Worm (Caenorhabditis elegans): ENCODE data around the gene mrps-2.
A peak's percentile ranks its signal among the peaks of the same experiment; 100 is the strongest.

The mrps-2 gene

DNA sequence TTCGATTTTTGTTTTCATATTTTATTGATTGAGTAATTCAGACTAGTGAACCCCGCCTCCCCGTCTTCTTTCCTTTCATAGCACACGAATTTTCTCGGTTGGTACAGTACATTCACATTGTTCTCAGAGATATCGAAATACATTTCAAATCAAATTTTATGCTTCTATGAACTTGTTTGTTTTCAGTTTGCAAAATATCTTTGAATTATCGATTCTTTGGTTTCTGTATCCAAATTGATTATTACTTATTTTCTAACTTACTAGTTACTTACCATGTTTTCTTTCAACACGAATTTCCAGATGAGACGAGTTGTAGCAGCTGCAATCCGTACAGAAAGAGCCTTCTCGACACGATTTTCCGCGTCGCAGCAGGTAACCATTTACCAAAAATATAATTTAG lies at the start of gene mrps-2:
TSS of gene mrps-2 (plus strand) at position 301 of the 400 bp plus-strand sequence.
- TF ChIP-seq him-1 (tag; optimal IDR thresholded peaks at IDR 0.05) (no peak), dao-5 (tag; optimal IDR thresholded peaks at IDR 0.05) (no peak), W03F9.2 (tag; optimal IDR thresholded peaks at IDR 0.05) (no peak)

DNA sequence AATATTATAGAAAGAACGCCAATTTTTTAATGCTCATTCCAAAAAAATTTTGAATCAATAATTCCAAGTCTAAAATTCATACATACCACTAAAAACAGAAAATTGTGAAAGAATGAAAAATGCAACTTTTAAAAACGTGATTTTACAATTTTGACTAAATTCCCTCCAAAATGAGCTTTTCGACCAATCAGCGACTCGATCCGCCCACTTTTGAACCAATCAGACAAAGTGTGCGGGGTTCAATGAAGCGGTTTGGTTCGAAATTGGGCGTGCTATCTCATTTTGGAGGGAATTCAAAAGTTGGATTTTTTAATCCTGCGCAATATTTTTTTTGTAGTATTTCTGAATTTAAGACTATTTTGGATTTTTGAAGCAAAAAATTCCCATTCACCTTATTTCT lies 48.2 kb upstream of the mrps-2 start:
- TF ChIP-seq W03F9.2 (tag; optimal IDR thresholded peaks at IDR 0.05) (no peak), him-1 (tag; optimal IDR thresholded peaks at IDR 0.05) (no peak)

DNA sequence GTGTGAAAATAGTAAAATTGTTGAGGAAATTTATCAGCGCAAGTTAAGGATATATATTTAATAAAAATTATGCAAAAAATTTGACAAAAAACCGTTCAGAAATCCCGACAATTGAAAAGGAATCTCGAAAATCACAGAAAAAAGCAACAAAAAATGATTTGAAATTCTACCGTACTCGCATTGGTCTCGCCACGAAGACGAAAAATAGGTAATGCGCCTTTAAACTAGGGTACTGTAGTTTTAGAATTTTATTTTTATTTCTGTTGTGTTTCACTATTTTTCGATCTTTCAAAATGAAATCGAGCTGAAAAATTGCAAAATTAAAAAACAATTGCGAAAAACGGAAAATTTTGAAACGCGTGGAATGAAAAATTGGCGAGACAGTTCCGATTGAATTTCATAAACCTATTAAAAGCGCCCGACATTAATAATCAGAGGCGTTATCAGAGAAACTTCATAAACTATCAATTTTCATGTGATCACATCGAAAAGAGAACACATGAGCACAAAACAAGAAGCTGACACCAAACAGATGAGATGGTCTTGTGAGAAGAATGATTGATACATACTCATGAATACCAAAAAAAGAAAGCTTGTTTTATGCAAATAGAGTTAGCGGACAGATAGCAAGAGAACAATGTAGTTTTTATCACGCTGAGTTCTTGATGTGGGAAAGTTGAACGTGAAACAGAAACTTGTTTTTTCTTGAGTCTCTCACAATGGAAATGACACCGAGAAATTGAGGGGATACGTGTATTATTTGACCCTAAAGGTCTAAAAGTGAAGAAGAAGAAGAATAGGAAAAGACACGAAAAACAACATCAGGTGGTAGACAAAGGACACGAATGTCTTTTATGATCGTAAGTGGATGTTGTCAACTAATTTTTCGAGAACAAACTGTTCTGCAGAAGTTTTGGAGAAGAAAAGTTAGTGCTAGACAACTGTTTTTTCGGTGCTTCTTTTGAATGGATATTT lies 40.4 kb upstream of the mrps-2 start:
- TF ChIP-seq him-1 (tag; optimal IDR thresholded peaks at IDR 0.05), result no peak
- no peak for TF ChIP-seq dao-5 (tag; optimal IDR thresholded peaks at IDR 0.05)
- TF ChIP-seq W03F9.2 (tag; optimal IDR thresholded peaks at IDR 0.05), result no peak

DNA sequence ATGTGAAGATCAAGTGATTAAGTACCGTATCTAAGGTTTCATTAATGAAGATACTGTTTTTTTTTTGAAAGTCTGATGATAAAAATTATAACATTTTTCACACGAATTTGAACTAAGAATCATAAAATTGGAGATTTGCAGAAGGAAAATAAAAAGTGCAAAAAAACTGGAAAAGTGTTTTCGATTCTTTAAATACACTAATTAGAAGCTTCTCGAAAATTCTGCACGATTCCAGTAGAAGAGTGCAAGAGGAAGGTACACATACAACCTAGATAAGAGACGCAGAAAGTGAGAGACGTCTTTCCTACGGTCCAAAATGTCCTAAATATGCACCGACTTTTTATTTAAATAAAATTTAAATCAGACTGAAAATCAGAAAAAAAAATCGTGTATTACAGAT lies 39.3 kb upstream of the mrps-2 start:
- TF ChIP-seq W03F9.2 (tag; optimal IDR thresholded peaks at IDR 0.05) (no peak), him-1 (tag; optimal IDR thresholded peaks at IDR 0.05) (no peak), dao-5 (tag; optimal IDR thresholded peaks at IDR 0.05) (no peak)

DNA sequence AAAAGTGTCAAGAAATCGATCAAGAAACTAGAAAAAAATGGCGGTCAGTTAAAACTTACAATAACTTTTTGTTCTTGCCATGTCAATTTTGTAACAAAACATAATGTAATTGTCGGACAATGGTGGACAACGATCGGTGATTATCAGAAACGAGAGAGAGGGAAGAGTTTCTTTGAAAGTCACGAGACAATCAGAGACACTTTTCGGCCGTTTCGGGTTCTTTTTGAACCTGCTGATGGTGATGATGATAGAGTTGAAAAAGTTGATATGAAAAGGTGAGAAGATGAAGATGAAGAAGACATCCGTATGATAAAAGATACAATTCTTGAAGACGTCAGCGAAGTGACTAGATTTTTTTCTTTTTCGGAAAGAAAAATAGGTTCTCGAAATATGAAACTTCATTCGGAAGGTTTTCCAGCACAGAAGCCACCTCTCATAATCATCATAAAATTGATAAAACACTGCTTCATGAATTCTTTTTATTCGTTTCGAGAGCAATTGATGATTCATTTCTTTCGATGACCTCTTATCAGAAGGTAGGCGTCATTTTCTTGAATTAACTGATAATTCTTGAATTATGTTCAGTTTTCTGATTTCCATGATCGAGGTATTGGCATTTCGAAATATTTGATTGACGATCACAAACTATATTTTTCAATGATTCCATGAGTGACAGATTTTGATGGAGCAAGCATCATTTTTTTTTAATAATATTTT lies 38.6 kb upstream of the mrps-2 start:
- TF ChIP-seq him-1 (tag; optimal IDR thresholded peaks at IDR 0.05), result no peak
- no peak for TF ChIP-seq dao-5 (tag; optimal IDR thresholded peaks at IDR 0.05)
- TF ChIP-seq W03F9.2 (tag; optimal IDR thresholded peaks at IDR 0.05), result no peak

DNA sequence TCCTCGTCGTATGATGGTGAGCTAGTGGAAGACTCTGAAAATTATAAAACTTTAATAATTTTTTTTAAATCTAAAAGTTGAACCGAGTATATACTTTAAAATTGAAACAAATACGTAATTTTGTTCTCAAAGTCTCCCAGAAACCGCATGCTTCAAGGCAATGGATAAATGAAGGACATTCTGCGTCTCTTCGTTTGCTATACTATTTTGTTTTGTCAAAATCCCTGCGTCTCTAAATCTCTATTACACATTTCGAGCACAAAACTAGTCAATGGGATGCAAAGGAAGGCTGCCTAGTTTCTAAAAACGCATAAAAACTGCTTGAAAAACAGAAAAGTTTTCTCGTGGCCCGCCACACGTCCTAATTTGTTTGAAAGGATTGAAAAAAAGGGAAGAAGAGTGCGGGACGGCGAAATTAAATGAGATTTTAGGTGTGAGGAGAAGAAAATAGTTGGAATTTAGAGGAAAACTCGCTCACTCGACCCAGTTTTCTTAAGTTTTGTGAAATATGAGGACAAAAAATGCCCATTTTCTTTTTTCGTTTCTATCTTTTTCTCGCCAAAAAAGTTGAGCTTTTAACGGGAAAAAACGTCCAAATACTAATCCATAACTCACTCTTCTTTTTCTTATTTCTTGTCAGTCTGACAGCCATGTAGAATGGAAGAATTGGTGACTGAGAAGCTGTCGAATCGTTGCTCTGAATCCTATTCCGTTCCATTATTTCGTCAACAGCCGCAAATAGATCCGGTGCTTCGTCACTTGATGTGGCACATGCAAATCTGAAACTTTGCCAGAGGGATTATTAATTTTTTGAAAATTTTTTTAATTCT lies 36.7 kb upstream of the mrps-2 start:
- no peak for TF ChIP-seq W03F9.2 (tag; optimal IDR thresholded peaks at IDR 0.05)
- TF ChIP-seq dao-5 (tag; optimal IDR thresholded peaks at IDR 0.05), result no peak
- no peak for TF ChIP-seq him-1 (tag; optimal IDR thresholded peaks at IDR 0.05)

DNA sequence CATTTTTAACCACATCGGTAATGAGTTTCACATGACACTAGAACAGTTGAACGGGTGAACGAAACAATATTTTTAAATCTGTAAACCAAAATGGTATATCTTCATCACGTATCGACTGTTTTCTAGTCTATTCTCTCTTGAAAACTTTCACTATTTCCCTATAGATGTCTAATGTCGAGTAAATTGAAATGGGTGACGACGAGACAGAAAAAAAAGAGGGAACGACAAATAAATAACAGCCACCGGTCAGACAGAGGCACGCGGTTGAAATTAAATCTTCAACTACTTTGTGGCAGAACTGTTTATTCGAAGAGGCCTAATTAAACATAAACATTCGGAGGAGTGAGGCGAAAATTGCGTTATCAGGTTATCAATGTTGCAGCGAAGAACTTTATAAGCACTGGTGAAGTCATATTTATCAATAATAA lies 31.1 kb upstream of the mrps-2 start:
- TF ChIP-seq dao-5 (tag; optimal IDR thresholded peaks at IDR 0.05) (no peak), him-1 (tag; optimal IDR thresholded peaks at IDR 0.05) (no peak), W03F9.2 (tag; optimal IDR thresholded peaks at IDR 0.05) (no peak)

DNA sequence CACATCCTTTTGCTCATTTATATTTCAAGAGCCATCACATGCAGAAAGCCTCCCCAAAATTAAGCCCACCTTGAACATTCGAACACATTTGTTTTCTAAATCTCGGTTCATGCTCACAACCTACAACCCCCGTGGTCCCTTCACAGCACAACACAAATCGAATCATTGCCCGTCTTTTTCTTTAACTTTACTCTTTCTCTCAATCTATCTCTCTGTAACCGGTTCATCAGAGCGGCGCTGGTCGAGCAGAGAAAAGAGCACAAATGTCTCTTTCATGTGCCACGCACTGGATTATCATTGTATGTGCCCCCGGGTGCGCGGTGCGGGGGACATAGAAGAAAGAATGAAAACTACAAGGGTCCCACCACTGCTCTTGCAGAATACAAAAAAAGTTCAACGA lies 30.2 kb upstream of the mrps-2 start:
- TF ChIP-seq dao-5 (tag; optimal IDR thresholded peaks at IDR 0.05) (no peak), W03F9.2 (tag; optimal IDR thresholded peaks at IDR 0.05) (no peak)

DNA sequence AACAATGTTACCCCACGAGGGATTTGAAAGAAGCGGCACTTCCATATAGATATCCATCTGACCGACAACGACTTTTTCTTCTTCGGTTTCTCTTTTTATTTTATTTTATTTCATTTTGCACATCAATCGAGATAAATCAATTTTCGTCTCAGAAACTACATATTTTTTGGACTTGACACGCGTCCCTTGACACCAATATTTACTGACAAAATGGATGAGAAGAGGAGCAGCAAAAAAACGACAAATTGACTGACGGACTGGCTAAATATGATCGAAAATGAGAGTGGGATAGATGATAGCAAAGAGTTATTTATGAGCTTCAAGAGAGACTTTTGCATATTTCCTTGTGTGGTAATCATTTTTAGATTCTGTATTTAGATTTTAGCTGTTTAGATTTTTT lies 28.1 kb upstream of the mrps-2 start:
- no peak for TF ChIP-seq dao-5 (tag; optimal IDR thresholded peaks at IDR 0.05)
- no peak for TF ChIP-seq him-1 (tag; optimal IDR thresholded peaks at IDR 0.05)
- TF ChIP-seq W03F9.2 (tag; optimal IDR thresholded peaks at IDR 0.05), result no peak

DNA sequence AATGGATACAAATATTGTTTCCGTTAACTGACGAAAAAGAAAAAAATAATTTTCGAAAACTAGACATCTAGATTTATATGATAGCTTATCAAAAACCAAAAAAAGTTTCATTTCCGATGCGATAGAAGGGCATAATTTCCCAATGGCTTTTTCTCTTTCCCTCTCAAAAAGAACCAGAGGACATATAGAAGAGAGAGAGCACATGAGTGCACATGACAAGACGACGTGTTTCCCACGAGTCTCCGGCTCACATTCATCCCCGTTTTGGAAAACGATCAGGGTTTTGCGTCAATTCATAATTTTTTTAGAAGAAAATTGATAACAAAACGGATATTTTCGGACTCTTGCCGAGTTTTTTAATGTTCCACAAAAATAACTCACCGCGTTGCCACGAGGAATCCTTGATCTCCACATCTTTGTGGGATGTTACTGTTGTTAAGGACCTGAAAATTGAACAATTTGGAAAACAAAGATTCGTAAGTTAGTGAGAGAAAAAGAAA lies 21.1 kb upstream of the mrps-2 start, which contains the start of gene lmd-3:
TSS of gene lmd-3 (minus strand) at position 450 of the 500 bp plus-strand sequence.
- TF ChIP-seq dao-5 (tag; optimal IDR thresholded peaks at IDR 0.05) (no peak), him-1 (tag; optimal IDR thresholded peaks at IDR 0.05) (peak; percentile 14), W03F9.2 (tag; optimal IDR thresholded peaks at IDR 0.05) (no peak)

DNA sequence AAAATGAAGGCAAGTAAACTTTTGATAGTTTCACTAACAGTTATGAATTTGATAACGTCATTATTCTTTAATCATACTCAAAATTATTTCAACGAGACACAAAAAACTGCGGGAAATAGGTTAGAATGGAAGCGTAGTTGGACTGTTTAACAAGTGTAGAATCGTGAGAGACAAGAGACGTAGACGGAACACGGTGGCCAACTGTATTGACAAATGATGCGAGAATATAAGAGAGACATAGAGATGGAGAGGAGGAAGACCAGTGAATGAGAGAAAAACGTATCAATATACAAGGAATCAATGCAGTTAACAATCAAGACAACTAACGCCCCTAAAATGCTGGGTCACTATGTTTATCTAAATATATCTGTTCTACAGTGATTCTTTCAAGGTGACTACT lies 19.9 kb upstream of the mrps-2 start:
- TF ChIP-seq W03F9.2 (tag; optimal IDR thresholded peaks at IDR 0.05) (no peak), dao-5 (tag; optimal IDR thresholded peaks at IDR 0.05) (no peak), him-1 (tag; optimal IDR thresholded peaks at IDR 0.05) (no peak)

DNA sequence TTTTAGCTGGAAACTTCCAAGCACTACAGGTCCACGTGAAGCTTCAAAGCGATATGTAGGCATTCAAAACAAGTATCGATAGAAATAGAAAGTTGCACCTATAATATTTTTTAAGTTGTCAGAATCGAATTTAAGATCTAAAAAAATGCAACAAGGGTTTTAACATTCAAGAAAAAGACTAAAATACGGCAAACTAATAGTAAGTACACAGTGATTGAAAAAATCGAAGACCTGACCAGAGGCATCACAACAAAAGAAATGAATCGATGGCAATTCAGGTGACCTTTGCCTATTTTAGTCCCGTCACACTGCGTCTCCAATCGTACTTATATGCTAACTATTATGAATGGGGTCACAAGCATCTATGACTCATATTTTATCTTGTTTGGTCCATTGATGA lies 17.6 kb upstream of the mrps-2 start, which contains the start of gene T23B12.5:
TSS of gene T23B12.5 (minus strand) at position 101 of the 400 bp plus-strand sequence.
- TF ChIP-seq him-1 (tag; optimal IDR thresholded peaks at IDR 0.05), result no peak
- no peak for TF ChIP-seq W03F9.2 (tag; optimal IDR thresholded peaks at IDR 0.05)
- TF ChIP-seq dao-5 (tag; optimal IDR thresholded peaks at IDR 0.05), result no peak

DNA sequence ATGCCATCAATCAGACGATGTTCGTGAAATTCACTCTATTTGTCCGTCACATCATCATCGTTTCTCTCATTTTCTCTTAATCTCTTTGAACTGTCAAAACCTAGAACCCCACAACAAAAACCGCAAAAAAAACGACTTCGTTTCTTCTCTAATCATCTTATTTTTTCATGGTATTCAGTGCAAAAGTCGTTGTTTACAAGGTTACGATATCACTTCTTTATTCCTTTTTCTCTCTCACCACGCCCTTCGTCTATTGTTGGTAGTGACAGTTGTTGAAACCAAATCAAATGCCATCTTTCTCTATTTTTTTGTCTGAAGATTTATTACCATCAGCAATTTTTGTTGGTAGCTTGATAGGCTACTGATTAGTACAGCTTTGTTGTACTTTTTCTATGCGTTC lies 16.2 kb upstream of the mrps-2 start:
- TF ChIP-seq dao-5 (tag; optimal IDR thresholded peaks at IDR 0.05) (no peak), W03F9.2 (tag; optimal IDR thresholded peaks at IDR 0.05) (no peak), him-1 (tag; optimal IDR thresholded peaks at IDR 0.05) (no peak)

Measured in whole organism, L4/young adult.